Fruit fly (Drosophila melanogaster): ENCODE data around the gene CG7246.
A peak's percentile ranks its signal among the peaks of the same experiment; 100 is the strongest.

CG7246 gene

DNA sequence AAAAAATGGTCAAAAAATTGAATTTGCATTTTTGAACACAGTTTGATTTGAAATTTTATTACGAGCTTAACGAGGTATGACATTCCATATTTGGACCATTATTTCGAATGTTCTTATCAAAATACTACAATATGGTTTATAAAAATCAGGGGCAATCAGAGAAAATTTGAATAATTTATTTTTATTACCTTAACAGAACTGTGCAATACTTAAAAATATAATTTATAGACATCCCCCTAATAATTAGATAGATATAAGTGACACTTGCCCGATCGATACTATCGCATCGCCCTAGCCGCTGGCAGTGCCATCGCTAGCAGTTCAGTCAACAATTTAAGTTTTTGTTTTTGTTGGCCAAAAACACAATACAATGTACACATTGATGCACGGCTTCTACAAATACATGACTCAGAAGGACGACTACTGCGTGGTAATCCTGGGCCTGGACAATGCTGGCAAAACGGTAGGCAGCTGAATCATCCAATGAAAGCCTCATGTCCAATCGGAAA, 26.0 kb upstream of the CG7246 start, which contains the start of gene Arfrp1 (continued):
- TF ChIP-seq Bgb (GFP tag; IDR thresholded peaks at IDR 0.05; ENCODE audit: partially characterized antibody): peak; percentile 80

dm6 chrX:9106212-9106774, 25.4 kb upstream of the CG7246 start, which contains the start of gene Bx42:
TSS of gene Bx42 (minus strand) at chrX:9106604.
- TF ChIP-seq CG9437 (GFP tag; optimal IDR thresholded peaks at IDR 0.05): peak; percentile 96
- peak; percentile 54 for TF ChIP-seq CG9876 (GFP tag; optimal IDR thresholded peaks at IDR 0.05)
- TF ChIP-seq pros (GFP tag; optimal IDR thresholded peaks at IDR 0.05): peak; percentile 3
- TF ChIP-seq NFAT (GFP tag; IDR thresholded peaks at IDR 0.05): peak; percentile 31; the same call in 1 of the 2 replicates
- no peak for TF ChIP-seq CG16863 (GFP tag; optimal IDR thresholded peaks at IDR 0.05)
- peak; percentile 44 for TF ChIP-seq CG13624 (GFP tag; optimal IDR thresholded peaks at IDR 0.05)
- no peak for TF ChIP-seq Dip2 (GFP tag; IDR thresholded peaks at IDR 0.05)
- TF ChIP-seq CG9727 (GFP tag; optimal IDR thresholded peaks at IDR 0.05): no peak
- TF ChIP-seq CG13775 (GFP tag; optimal IDR thresholded peaks at IDR 0.05): peak; percentile 25
- TF ChIP-seq nmo (GFP tag; optimal IDR thresholded peaks at IDR 0.05): peak; percentile 21
- peak; percentile 52 for TF ChIP-seq CG32772 (GFP tag; IDR thresholded peaks at IDR 0.05)
- peak in 1 of 2 experiments; percentile 28 for TF ChIP-seq dpn (GFP tag; optimal IDR thresholded peaks at IDR 0.05)
- TF ChIP-seq TFAM (GFP tag; optimal IDR thresholded peaks at IDR 0.05): no peak
- TF ChIP-seq phol (tag; optimal IDR thresholded peaks at IDR 0.05): peak; percentile 37
- TF ChIP-seq hb (GFP tag; IDR thresholded peaks at IDR 0.05; ENCODE audit: partially characterized antibody): no peak
- peak; percentile 38; the same call in 1 of the 2 replicates for TF ChIP-seq Dref (GFP tag; IDR thresholded peaks at IDR 0.05)
- peak; percentile 48 for TF ChIP-seq CG30403 (GFP tag; optimal IDR thresholded peaks at IDR 0.05)
- TF ChIP-seq dm (GFP tag; optimal IDR thresholded peaks at IDR 0.05): peak; percentile 7
- no peak for TF ChIP-seq CG12219 (GFP tag; optimal IDR thresholded peaks at IDR 0.05)
- TF ChIP-seq pzg (GFP tag; optimal IDR thresholded peaks at IDR 0.05): peak; percentile 57
- TF ChIP-seq CG4282 (GFP tag; optimal IDR thresholded peaks at IDR 0.05): peak; percentile 2
- 0 out of 3 replicates have a peak, but pooled peaks have one; percentile 26 for TF ChIP-seq HLH4C (GFP tag; IDR thresholded peaks at IDR 0.05; ENCODE audit: partially characterized antibody)
- TF ChIP-seq Med (GFP tag): peak; percentile 68
- TF ChIP-seq Rfx (GFP tag; IDR thresholded peaks at IDR 0.05): peak; percentile 34
- TF ChIP-seq CG7928 (GFP tag; optimal IDR thresholded peaks at IDR 0.05): peak; percentile 85
- TF ChIP-seq YL-1 (GFP tag; optimal IDR thresholded peaks at IDR 0.05): peak; percentile 26
- TF ChIP-seq gfzf (GFP tag; optimal IDR thresholded peaks at IDR 0.05): peak; percentile 77
- TF ChIP-seq MBD-R2 (GFP tag; IDR thresholded peaks at IDR 0.05): peak; percentile 30
- no peak for TF ChIP-seq CG17359 (tag; optimal IDR thresholded peaks at IDR 0.05)
- 0 out of 2 replicates have a peak, but pooled peaks have one; percentile 16 for TF ChIP-seq E2f2 (GFP tag; IDR thresholded peaks at IDR 0.05)
- TF ChIP-seq CG42726 (GFP tag; IDR thresholded peaks at IDR 0.05; ENCODE audit: partially characterized antibody): peak; percentile 11; the same call in 1 of the 2 replicates
- peak; percentile 5 for TF ChIP-seq Myb (GFP tag; optimal IDR thresholded peaks at IDR 0.05)
- peak; percentile 96 for TF ChIP-seq MESR4 (GFP tag; optimal IDR thresholded peaks at IDR 0.05)
- peak; percentile 11 for TF ChIP-seq CoRest (tag; optimal IDR thresholded peaks at IDR 0.05)
- peak; percentile 32 for TF ChIP-seq tio (GFP tag; optimal IDR thresholded peaks at IDR 0.05)
- peak; percentile 71; the same call in 2 of the 3 replicates for TF ChIP-seq row (GFP tag; IDR thresholded peaks at IDR 0.05)
- TF ChIP-seq CG8388 (GFP tag; optimal IDR thresholded peaks at IDR 0.05): no peak
- peak; percentile 1 for TF ChIP-seq Sin3A (optimal IDR thresholded peaks at IDR 0.05)
- TF ChIP-seq CG14014 (GFP tag; IDR thresholded peaks at IDR 0.05): no peak
- peak; percentile 15; the same call in 1 of the 2 replicates for TF ChIP-seq bbx (GFP tag; IDR thresholded peaks at IDR 0.05; ENCODE audit: partially characterized antibody)
- TF ChIP-seq Lhr (GFP tag; optimal IDR thresholded peaks at IDR 0.05): peak; percentile 31
- no peak for TF ChIP-seq Usf (GFP tag; optimal IDR thresholded peaks at IDR 0.05)
- TF ChIP-seq cg (GFP tag; optimal IDR thresholded peaks at IDR 0.05): peak; percentile 63
- TF ChIP-seq CG10321 (GFP tag; IDR thresholded peaks at IDR 0.05): no peak
- no peak for TF ChIP-seq Trl (optimal IDR thresholded peaks at IDR 0.05)
- peak; percentile 14 for TF ChIP-seq Trl (GFP tag; optimal IDR thresholded peaks at IDR 0.05)
- TF ChIP-seq CG31388 (GFP tag; optimal IDR thresholded peaks at IDR 0.05): no peak
